Worm (Caenorhabditis elegans) whole organism, late embryonic: ENCODE data around the gene T28F3.8.

Experiments
- C38D4.7 ChIP-seq: fragments of 200-800 bp; sonication (Bioruptor generic); optimal IDR thresholded peaks from 2 replicates; lab custom pipeline; 2018; ENCODE audit warnings: mild to moderate bottlenecking, missing genetic modification characterization, moderate library complexity, missing compliant biosample characterization
- F13H6.1 ChIP-seq: sonication (generic microtip); optimal IDR thresholded peaks from 2 replicates; lab custom pipeline; 2016; ENCODE audit warnings: missing genetic modification characterization, missing compliant biosample characterization
- Y22D7AL.16 ChIP-seq: sonication (generic microtip); optimal IDR thresholded peaks from 2 replicates; lab custom pipeline; 2016; ENCODE audit warnings: missing genetic modification characterization, missing compliant biosample characterization
- ahr-1 ChIP-seq: sonication (generic microtip); optimal IDR thresholded peaks from 2 replicates; lab custom pipeline; 2016; ENCODE audit warnings: missing genetic modification characterization, missing compliant biosample characterization
- ceh-19 ChIP-seq: fragments of 200-800 bp; sonication (Bioruptor generic); optimal IDR thresholded peaks from 2 replicates; lab custom pipeline; 2018; ENCODE audit warnings: mild to moderate bottlenecking, missing genetic modification characterization, missing compliant biosample characterization
- ceh-2 ChIP-seq: sonication (generic microtip); optimal IDR thresholded peaks from 2 replicates; lab custom pipeline; 2016; ENCODE audit warnings: missing genotype, missing genetic modification characterization, missing compliant biosample characterization
- ceh-24 ChIP-seq: sonication (generic microtip); optimal IDR thresholded peaks from 2 replicates; lab custom pipeline; 2016; ENCODE audit warnings: mild to moderate bottlenecking, missing genetic modification characterization, missing compliant biosample characterization
- ceh-31 ChIP-seq: sonication (generic microtip); optimal IDR thresholded peaks from 2 replicates; lab custom pipeline; 2016; ENCODE audit warnings: missing genetic modification characterization, missing compliant biosample characterization
- ceh-48 ChIP-seq: sonication (generic microtip); optimal IDR thresholded peaks from 2 replicates; lab custom pipeline; 2016; ENCODE audit warnings: missing genetic modification characterization, inconsistent platforms, missing compliant biosample characterization
- ceh-9 ChIP-seq: sonication (generic microtip); optimal IDR thresholded peaks from 2 replicates; lab custom pipeline; 2016; ENCODE audit warnings: mild to moderate bottlenecking, missing genetic modification characterization, inconsistent platforms, missing compliant biosample characterization
- che-1 ChIP-seq: sonication (generic microtip); optimal IDR thresholded peaks from 2 replicates; lab custom pipeline; 2016; ENCODE audit warnings: mild to moderate bottlenecking, missing genetic modification characterization, missing compliant biosample characterization
- dve-1 ChIP-seq: sonication (generic microtip); optimal IDR thresholded peaks from 2 replicates; lab custom pipeline; 2017; ENCODE audit warnings: antibody characterized with exemption, mild to moderate bottlenecking, missing genetic modification characterization, missing compliant biosample characterization
- elt-2 ChIP-seq: sonication (generic microtip); optimal IDR thresholded peaks from 2 replicates; lab custom pipeline; 2016; ENCODE audit warnings: missing genetic modification reagents, missing genetic modification characterization, missing compliant biosample characterization
- ets-4 ChIP-seq: sonication (generic microtip); optimal IDR thresholded peaks from 2 replicates; lab custom pipeline; 2016; ENCODE audit warnings: missing genetic modification characterization, missing compliant biosample characterization
- fax-1 ChIP-seq: sonication (generic microtip); optimal IDR thresholded peaks from 2 replicates; lab custom pipeline; 2016; ENCODE audit warnings: missing genotype, missing genetic modification characterization, missing compliant biosample characterization
- fkh-6 ChIP-seq: sonication (generic microtip); optimal IDR thresholded peaks from 2 replicates; lab custom pipeline; 2016; ENCODE audit warnings: missing genetic modification characterization, missing compliant biosample characterization
- hlh-30 ChIP-seq: sonication (generic microtip); optimal IDR thresholded peaks from 2 replicates; lab custom pipeline; 2017; ENCODE audit warnings: antibody characterized with exemption, missing genetic modification characterization, missing compliant biosample characterization; ENCODE audit not compliant: insufficient read depth
- hlh-6 ChIP-seq: sonication (generic microtip); optimal IDR thresholded peaks from 2 replicates; lab custom pipeline; 2016; ENCODE audit warnings: missing genotype, missing genetic modification characterization, missing compliant biosample characterization
- hlh-8 ChIP-seq: sonication (generic microtip); optimal IDR thresholded peaks from 2 replicates; lab custom pipeline; 2016; ENCODE audit warnings: missing genotype, missing genetic modification characterization, missing compliant biosample characterization
- lin-11 ChIP-seq: fragments of 200-800 bp; sonication (Bioruptor generic); optimal IDR thresholded peaks from 2 replicates; lab custom pipeline; 2018; ENCODE audit warnings: mild to moderate bottlenecking, missing genetic modification characterization, missing compliant biosample characterization
- nfya-1 ChIP-seq: sonication (generic microtip); optimal IDR thresholded peaks from 2 replicates; lab custom pipeline; 2017; ENCODE audit warnings: missing genetic modification characterization, mild to moderate bottlenecking, missing compliant biosample characterization, antibody characterized with exemption, moderate library complexity
- nhr-11 ChIP-seq: fragments of 150-350 bp; optimal IDR thresholded peaks from 2 replicates; lab custom pipeline; 2014; ENCODE audit warnings: missing biosample characterization, missing genetic modification characterization
- odd-2 ChIP-seq: sonication (generic microtip); optimal IDR thresholded peaks from 2 replicates; lab custom pipeline; 2017; ENCODE audit warnings: antibody characterized with exemption, mild to moderate bottlenecking, missing genetic modification characterization, missing compliant biosample characterization
- pros-1 ChIP-seq: fragments of 150-350 bp; optimal IDR thresholded peaks from 2 replicates; lab custom pipeline; 2014; ENCODE audit warnings: missing biosample characterization, missing genetic modification reagents, missing genetic modification characterization
- ref-2 ChIP-seq: sonication (generic microtip); optimal IDR thresholded peaks from 2 replicates; lab custom pipeline; 2016; ENCODE audit warnings: missing genetic modification characterization, missing compliant biosample characterization
- rnt-1 ChIP-seq: sonication (generic microtip); optimal IDR thresholded peaks from 2 replicates; lab custom pipeline; 2016; ENCODE audit warnings: missing genetic modification characterization, missing compliant biosample characterization
- sdc-2 ChIP-seq: sonication (generic microtip); optimal IDR thresholded peaks from 2 replicates; lab custom pipeline; 2016; ENCODE audit warnings: missing genotype, missing genetic modification characterization, missing compliant biosample characterization
- sox-2 ChIP-seq: fragments of 200-800 bp; sonication (Bioruptor generic); IDR thresholded peaks from 2 replicates; pipeline ENCODE4 v1.3.6; 2022; ENCODE audit warnings: missing genetic modification reagents, missing genetic modification characterization, missing compliant biosample characterization
- sox-4 ChIP-seq: sonication (generic microtip); optimal IDR thresholded peaks from 2 replicates; lab custom pipeline; 2017; ENCODE audit warnings: mild to moderate bottlenecking, missing genetic modification characterization, inconsistent platforms, missing compliant biosample characterization
- tbx-2 ChIP-seq: sonication (generic microtip); optimal IDR thresholded peaks from 2 replicates; lab custom pipeline; 2016; ENCODE audit warnings: missing genetic modification characterization, missing compliant biosample characterization
- unc-42 ChIP-seq: sonication (generic microtip); optimal IDR thresholded peaks from 2 replicates; lab custom pipeline; 2016; ENCODE audit warnings: missing genotype, missing genetic modification characterization, missing compliant biosample characterization
- unc-55 ChIP-seq: sonication (generic microtip); optimal IDR thresholded peaks from 2 replicates; lab custom pipeline; 2017; ENCODE audit warnings: missing biosample characterization, missing genetic modification reagents, missing genetic modification characterization

T28F3.8 gene

DNA sequence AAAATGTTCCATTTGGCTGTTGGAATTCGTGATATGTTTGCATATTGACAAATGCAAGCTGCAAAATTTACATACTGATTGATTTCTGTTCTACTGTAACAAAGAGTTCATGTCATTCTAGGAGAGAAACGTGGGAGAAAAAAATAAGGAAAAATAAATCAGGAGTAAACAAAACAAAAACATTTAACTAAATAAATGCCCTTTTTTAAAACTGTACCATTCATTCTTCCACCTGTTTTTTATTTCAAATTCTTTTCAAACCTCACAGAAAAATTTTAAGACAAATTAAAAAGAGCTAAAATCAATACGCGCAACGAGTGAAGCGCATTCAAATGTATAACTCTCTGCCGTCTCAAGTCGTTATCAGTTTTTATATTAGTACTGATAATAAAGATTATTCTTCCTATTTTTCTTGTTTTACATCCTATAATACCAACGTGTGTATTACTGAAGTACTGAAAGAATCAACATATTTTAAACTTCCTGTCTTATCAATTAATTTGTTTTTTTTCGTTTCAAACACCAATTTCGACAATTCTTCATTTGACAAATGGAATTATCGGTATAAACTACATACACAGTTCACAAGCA is 31.9 kb upstream of the T28F3.8 start, which contains the start of gene C49C3.10:
C49C3.10 (minus strand) TSS at position 51 of the 591 bp plus-strand sequence.
- TF ChIP-seq odd-2 (tag; lab: Kevin White, UChicago) (no peak), elt-2 (peak; percentile 78), Y22D7AL.16 (tag; lab: Kevin White, UChicago) (no peak), sox-4 (no peak)

DNA sequence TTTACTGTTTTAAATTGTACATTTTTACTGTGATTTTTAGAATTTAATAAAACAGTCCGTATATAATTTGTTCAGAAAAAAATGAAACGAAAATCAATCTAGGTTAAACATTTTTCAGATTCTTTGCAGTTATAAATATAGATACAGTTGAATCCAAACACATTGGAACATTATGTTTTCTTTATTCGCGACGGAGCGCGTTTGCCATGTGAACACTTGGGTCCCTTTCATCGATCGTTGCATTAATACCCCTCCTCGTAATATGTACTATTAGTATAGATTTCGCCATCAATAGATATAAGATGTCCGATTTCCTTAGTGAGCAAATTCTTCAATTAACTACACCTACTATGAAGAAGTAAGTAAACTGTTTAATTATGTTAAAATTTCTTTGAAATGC is 27.9 kb upstream of the T28F3.8 start, which contains the start of gene C49C3.8:
C49C3.8 (plus strand) TSS at position 173 of the 400 bp plus-strand sequence.
- TF ChIP-seq ceh-48 (peak; percentile 45), F13H6.1 (tag; lab: Kevin White, UChicago) (no peak)
- TF ChIP-seq, all 69 proteins: peak for 1

ce11 chrIV:17333542-17334281 is 26.6 kb upstream of the T28F3.8 start, which contains the start of gene C49C3.15:
Gene C49C3.15, plus strand, starts transcription at chrIV:17334231.
- TF ChIP-seq ceh-31 (tag; lab: Kevin White, UChicago): peak; percentile 21
- TF ChIP-seq ahr-1: no peak
- no peak for TF ChIP-seq sox-2
- no peak for TF ChIP-seq ceh-9 (tag; lab: Kevin White, UChicago)
- TF ChIP-seq che-1 (tag; lab: Kevin White, UChicago): no peak
- peak; percentile 77 for TF ChIP-seq hlh-30 (tag; lab: Kevin White, UChicago)
- TF ChIP-seq ceh-24 (tag; lab: Kevin White, UChicago): no peak
- peak; percentile 38 for TF ChIP-seq unc-55 (GFP tag; lab: Kevin White, UChicago)
- no peak for TF ChIP-seq hlh-8 (tag; lab: Kevin White, UChicago)
- peak; percentile 15 for TF ChIP-seq nfya-1 (tag; lab: Kevin White, UChicago)
- TF ChIP-seq ref-2 (tag; lab: Kevin White, UChicago): no peak
- TF ChIP-seq tbx-2 (tag; lab: Kevin White, UChicago): no peak
- TF ChIP-seq dve-1 (tag; lab: Kevin White, UChicago): no peak

DNA sequence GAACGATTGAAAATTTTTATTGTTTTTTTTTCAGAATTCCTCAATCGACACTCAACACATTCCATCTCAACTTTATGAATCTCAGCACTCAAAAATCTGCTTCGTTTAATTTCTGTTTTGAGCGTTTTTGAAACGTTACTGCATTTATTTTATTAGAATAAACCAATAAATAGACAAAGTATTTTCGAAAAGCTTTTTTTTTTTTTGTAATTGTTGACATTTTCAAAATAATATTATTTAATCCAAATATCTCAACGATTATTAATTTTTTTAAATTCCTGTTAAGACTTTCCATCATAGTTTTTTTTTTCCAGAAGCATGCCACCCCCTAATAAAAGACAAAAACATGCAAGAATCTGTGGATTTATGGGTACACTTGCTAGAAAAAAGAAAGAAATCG is 25.1 kb upstream of the T28F3.8 start, which contains the start of gene C49C3.7:
C49C3.7 (plus strand) TSS at position 301 of the 400 bp plus-strand sequence.
- TF ChIP-seq fax-1 (tag; lab: Kevin White, UChicago): no peak
- TF ChIP-seq Y22D7AL.16 (tag; lab: Kevin White, UChicago): no peak
- no peak for TF ChIP-seq fkh-6 (tag; lab: Kevin White, UChicago)
- TF ChIP-seq che-1 (tag; lab: Kevin White, UChicago): no peak
- TF ChIP-seq nhr-11 (tag; lab: Kevin White, UChicago): no peak
- TF ChIP-seq C38D4.7 (GFP tag; lab: Kevin White, UChicago): no peak
- TF ChIP-seq dve-1 (tag; lab: Kevin White, UChicago): no peak
- TF ChIP-seq, all 69 proteins: peak for 0

DNA sequence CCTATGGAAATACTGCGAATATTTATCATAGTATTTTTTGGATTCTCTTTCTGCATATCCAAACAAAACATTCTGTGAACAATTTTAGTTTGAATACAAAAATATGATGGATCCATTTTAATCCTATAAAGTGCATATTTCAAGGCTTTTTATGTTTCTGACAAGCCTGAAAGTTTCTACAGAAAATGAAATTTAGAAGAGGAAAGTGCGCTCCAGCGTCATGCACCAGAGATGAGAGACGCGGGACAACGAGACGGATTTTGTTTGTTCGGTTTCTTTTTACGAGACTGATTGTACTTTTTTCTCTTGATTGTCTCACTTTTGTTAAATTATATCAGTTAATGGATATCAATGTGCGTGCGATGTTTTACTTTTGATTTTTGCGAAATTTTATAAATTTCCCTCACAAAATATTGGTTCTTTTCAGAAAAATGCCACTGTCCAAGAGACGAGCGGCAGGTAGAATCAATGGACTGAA is 24.0 kb upstream of the T28F3.8 start, which contains the start of gene C49C3.6:
C49C3.6 (plus strand) TSS at position 428 of the 478 bp plus-strand sequence.
- TF ChIP-seq ceh-2 (tag; lab: Kevin White, UChicago) (no peak), unc-42 (tag; lab: Kevin White, UChicago) (peak; percentile 62)

- TF ChIP-seq Y22D7AL.16 (tag; lab: Kevin White, UChicago) (no peak), sdc-2 (tag; lab: Kevin White, UChicago) (no peak), ceh-19 (GFP tag; lab: Kevin White, UChicago) (no peak), rnt-1 (tag; lab: Kevin White, UChicago) (no peak), hlh-6 (tag; lab: Kevin White, UChicago) (no peak), lin-11 (tag; lab: Kevin White, UChicago) (no peak), unc-42 (tag; lab: Kevin White, UChicago) (peak; percentile 73), F13H6.1 (tag; lab: Kevin White, UChicago) (no peak), ceh-2 (tag; lab: Kevin White, UChicago) (no peak), elt-2 (no peak), ets-4 (no peak), ceh-48 (peak; percentile 88), pros-1 (tag; lab: Kevin White, UChicago) (no peak), ceh-31 (tag; lab: Kevin White, UChicago) (peak; percentile 3)
Measured at ce11 chrIV:17328834-17329233, 21.7 kb upstream of the T28F3.8 start, which contains the start of gene ceh-88. Gene ceh-88, plus strand, starts transcription at chrIV:17329188.
